Worm (Caenorhabditis elegans) whole organism, L4 larva: Measurements from ENCODE around the gene F35H12.1.

Source experiments
- ama-1 ChIP-seq: fragments of 150-350 bp; optimal IDR thresholded peaks from 2 replicates; lab custom pipeline; 2014; ENCODE audit warnings: inconsistent platforms, mixed read lengths
- ceh-62 ChIP-seq: sonication (generic microtip); optimal IDR thresholded peaks from 2 replicates; lab custom pipeline; 2017; ENCODE audit warnings: missing biosample characterization, missing genetic modification characterization
- lsy-2 ChIP-seq, 2 experiments: fragments of 150-350 bp in 1 of 2; sonication (generic microtip) in 1 of 2; optimal IDR thresholded peaks; 2 replicates each; lab custom pipeline; 2014 to 2017; ENCODE audit warnings: missing biosample characterization in 2 of 2, missing genetic modification characterization in 2 of 2
- nhr-77 ChIP-seq: fragments of 150-350 bp; optimal IDR thresholded peaks from 2 replicates; lab custom pipeline; 2014; ENCODE audit warnings: missing biosample characterization, missing genetic modification characterization
- zag-1 ChIP-seq: fragments of 150-350 bp; optimal IDR thresholded peaks from 2 replicates; lab custom pipeline; 2014; ENCODE audit warnings: missing biosample characterization, missing genetic modification characterization

DNA sequence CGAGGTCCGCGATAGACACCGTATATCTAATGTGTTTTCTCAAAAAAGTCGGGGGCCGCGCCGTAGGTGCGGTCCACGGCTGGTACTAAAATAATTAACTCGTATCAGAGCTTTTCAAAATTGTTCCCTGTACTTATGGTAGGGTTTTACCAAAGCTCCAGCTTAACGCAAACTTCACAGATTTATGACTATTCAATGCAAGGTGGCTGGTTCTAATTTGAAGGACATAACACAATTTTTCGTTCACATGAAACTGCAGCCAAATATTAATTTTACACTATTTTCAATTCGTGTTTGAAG is 41.6 kb downstream of the F35H12.1 start:
- no peak for TF ChIP-seq zag-1 (tag; lab: Kevin White, UChicago)
- no peak for TF ChIP-seq nhr-77
- no peak for TF ChIP-seq ceh-62
- TF ChIP-seq ama-1, result no peak
- no peak for TF ChIP-seq lsy-2 (tag; optimal IDR thresholded peaks at IDR 0.05; lab: Kevin White, UChicago)
